Worm (Caenorhabditis elegans) whole organism, L2 larva: Measurements from ENCODE around the gene C35B1.9.

ENCODE experiments used
- alr-1 ChIP-seq: fragments of 150-350 bp; optimal IDR thresholded peaks from 2 replicates; lab custom pipeline; 2014; ENCODE audit warnings: missing biosample characterization, missing genetic modification characterization
- egl-27 ChIP-seq: sonication (generic microtip); optimal IDR thresholded peaks from 3 replicates; lab custom pipeline; 2017; ENCODE audit warnings: missing biosample characterization, missing genetic modification reagents, missing genetic modification characterization
- mdl-1 ChIP-seq, 2 experiments: fragments of 150-350 bp in 1 of 2; sonication (generic microtip) in 1 of 2; optimal IDR thresholded peaks; 2 replicates each; lab custom pipeline; 2017; ENCODE audit warnings: missing biosample characterization in 2 of 2, missing genetic modification characterization in 2 of 2
- nhr-23 ChIP-seq: fragments of 150-350 bp; optimal IDR thresholded peaks from 2 replicates; lab custom pipeline; 2014; ENCODE audit warnings: missing biosample characterization, missing genetic modification reagents, missing genetic modification characterization
- nhr-6 ChIP-seq: fragments of 150-350 bp; optimal IDR thresholded peaks from 2 replicates; lab custom pipeline; 2014; ENCODE audit warnings: missing biosample characterization, missing genetic modification characterization
- unc-55 ChIP-seq: fragments of 150-350 bp; sonication (generic microtip); optimal IDR thresholded peaks from 3 replicates; lab custom pipeline; 2014; ENCODE audit warnings: missing biosample characterization, missing genetic modification reagents, missing genetic modification characterization

DNA sequence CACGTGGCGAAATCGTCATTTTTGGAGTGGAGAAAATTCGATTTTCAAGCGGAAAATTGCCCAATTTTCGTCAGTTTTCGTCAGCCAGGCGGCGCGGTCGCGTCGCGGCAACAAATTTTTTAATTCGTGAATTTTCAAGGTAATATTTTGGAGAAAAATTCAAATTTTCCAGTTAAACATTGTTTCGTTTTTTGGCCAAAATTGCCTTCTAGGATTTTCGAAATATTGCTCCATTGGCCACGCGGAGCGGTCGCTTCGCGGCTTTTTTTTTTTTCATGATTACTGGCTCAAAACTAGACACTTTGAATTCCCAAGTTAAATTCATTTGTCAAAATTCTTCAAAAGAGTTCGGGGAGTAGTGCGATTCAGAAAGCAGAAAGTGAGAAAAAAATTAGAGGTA is 33.1 kb downstream of the C35B1.9 start:
- no peak for TF ChIP-seq alr-1 (tag; lab: Kevin White, UChicago)
- TF ChIP-seq unc-55: no peak
- no peak for TF ChIP-seq mdl-1 (tag; optimal IDR thresholded peaks at IDR 0.05; lab: Kevin White, UChicago)
- TF ChIP-seq egl-27 (tag; lab: Kevin White, UChicago): no peak
- TF ChIP-seq nhr-23 (tag; lab: Kevin White, UChicago): no peak
- TF ChIP-seq nhr-6: no peak
